Fruit fly (Drosophila melanogaster) whole organism, wandering third instar larva: ENCODE results near the gene LManIV.

Experiments used
- Abd-B ChIP-seq: fragments of >200 bp; optimal IDR thresholded peaks from 2 replicates; lab custom pipeline; 2017; ENCODE audit warnings: missing biosample characterization, missing genetic modification characterization
- CG32264 ChIP-seq: fragments of 200-800 bp; sonication (Bioruptor generic); optimal IDR thresholded peaks from 2 replicates; lab custom pipeline; 2016; ENCODE audit warnings: missing biosample characterization, missing genetic modification characterization
- CG9705 ChIP-seq: fragments of 200-800 bp; sonication (Bioruptor generic); optimal IDR thresholded peaks from 2 replicates; lab custom pipeline; 2018; ENCODE audit warnings: missing biosample characterization, mild to moderate bottlenecking, missing genetic modification characterization
- CrebA ChIP-seq: fragments of 200-800 bp; sonication (Bioruptor generic); optimal IDR thresholded peaks from 2 replicates; lab custom pipeline; 2016; ENCODE audit warnings: missing biosample characterization, mild to moderate bottlenecking, missing genetic modification characterization, borderline replicate concordance
- Dfd ChIP-seq: fragments of >200 bp; optimal IDR thresholded peaks from 2 replicates; lab custom pipeline; 2017; ENCODE audit warnings: missing biosample characterization, missing genetic modification characterization
- Dif ChIP-seq: fragments of 200-275, 200-300 bp; sonication (Bioruptor generic); optimal IDR thresholded peaks from 2 replicates; lab custom pipeline; 2018; ENCODE audit warnings: missing biosample characterization, missing genetic modification characterization; ENCODE audit not compliant: partially characterized antibody
- HLH106 ChIP-seq: fragments of 200-800 bp; optimal IDR thresholded peaks from 3 replicates; lab custom pipeline; 2019; ENCODE audit warnings: missing biosample characterization, mild to moderate bottlenecking, missing genetic modification characterization, moderate library complexity
- Hr78 ChIP-seq: fragments of >200 bp; optimal IDR thresholded peaks from 2 replicates; lab custom pipeline; 2017; ENCODE audit warnings: missing biosample characterization, missing genetic modification characterization
- Hr83 ChIP-seq: fragments of 200-300 bp; sonication (Bioruptor generic); optimal IDR thresholded peaks from 2 replicates; lab custom pipeline; 2016; ENCODE audit warnings: missing biosample characterization, mild to moderate bottlenecking, missing genetic modification characterization, moderate library complexity; ENCODE audit not compliant: poor library complexity, severe bottlenecking
- Jra ChIP-seq: sonication (Bioruptor generic); optimal IDR thresholded peaks from 2 replicates; lab custom pipeline; 2016; ENCODE audit warnings: missing biosample characterization, missing genetic modification characterization
- Mio ChIP-seq: sonication (Bioruptor generic); optimal IDR thresholded peaks from 2 replicates; lab custom pipeline; 2016; ENCODE audit warnings: missing biosample characterization, missing genetic modification characterization
- Myc ChIP-seq: fragments of >200 bp; optimal IDR thresholded peaks from 2 replicates; lab custom pipeline; 2017
- N ChIP-seq: fragments of >200 bp; optimal IDR thresholded peaks from 2 replicates; lab custom pipeline; 2018; ENCODE audit warnings: missing biosample characterization, missing external identifiers, missing genetic modification characterization
- OdsH ChIP-seq: fragments of 200-800 bp; sonication (Bioruptor generic); optimal IDR thresholded peaks from 2 replicates; lab custom pipeline; 2016; ENCODE audit warnings: missing biosample characterization, mild to moderate bottlenecking, missing genetic modification characterization
- Rel ChIP-seq, 2 experiments: fragments of 200-800 bp; sonication (Bioruptor generic) in 1 of 2; optimal IDR thresholded peaks; 2 replicates in 1 of 2; 3 replicates in 1 of 2; lab custom pipeline; 2016 to 2019; ENCODE audit warnings: mild to moderate bottlenecking in 2 of 2, missing biosample characterization in 2 of 2, missing genetic modification characterization in 2 of 2, moderate library complexity in 1 of 2
- Sp1 ChIP-seq: fragments of 200-800 bp; sonication (Bioruptor generic); optimal IDR thresholded peaks from 3 replicates; lab custom pipeline; 2019; ENCODE audit warnings: missing biosample characterization, mild to moderate bottlenecking, missing genetic modification characterization, moderate library complexity
- Vsx2 ChIP-seq: fragments of 200-300, 225-300 bp; sonication (Bioruptor generic); optimal IDR thresholded peaks from 2 replicates; lab custom pipeline; 2018; ENCODE audit warnings: missing biosample characterization, missing genetic modification characterization; ENCODE audit not compliant: partially characterized antibody
- brk ChIP-seq: fragments of 200-800 bp; sonication (Bioruptor generic); optimal IDR thresholded peaks from 2 replicates; lab custom pipeline; 2016; ENCODE audit warnings: missing biosample characterization, mild to moderate bottlenecking, missing genetic modification characterization
- dl ChIP-seq, 2 experiments: fragments of 175-275, 200-275 bp in 1 of 2; fragments of 200-275 bp in 1 of 2; sonication (Bioruptor generic); optimal IDR thresholded peaks; lab custom pipeline; 2018; ENCODE audit warnings: mild to moderate bottlenecking in 2 of 2, missing biosample characterization in 2 of 2, missing genetic modification characterization in 2 of 2, moderate library complexity in 2 of 2; ENCODE audit not compliant: partially characterized antibody in 2 of 2, insufficient read depth in 1 of 2
- ey ChIP-seq: fragments of 200-800 bp; sonication (Bioruptor generic); optimal IDR thresholded peaks from 2 replicates; lab custom pipeline; 2016; ENCODE audit warnings: missing biosample characterization, missing genetic modification characterization
- foxo ChIP-seq, 2 experiments: fragments of 200-800 bp; sonication (Bioruptor generic); optimal IDR thresholded peaks; 2 replicates in 1 of 2; 3 replicates in 1 of 2; lab custom pipeline; 2016 to 2017; ENCODE audit warnings: missing biosample characterization in 2 of 2, missing genetic modification characterization in 2 of 2
- fru ChIP-seq: fragments of 200-800 bp; sonication (Bioruptor generic); optimal IDR thresholded peaks from 3 replicates; lab custom pipeline; 2016; ENCODE audit warnings: missing biosample characterization, mild to moderate bottlenecking, missing genetic modification characterization
- h ChIP-seq: fragments of 200-800 bp; sonication (Bioruptor generic); optimal IDR thresholded peaks from 3 replicates; lab custom pipeline; 2016; ENCODE audit warnings: missing biosample characterization, mild to moderate bottlenecking, missing genetic modification characterization
- lola ChIP-seq: fragments of >200 bp; optimal IDR thresholded peaks from 2 replicates; lab custom pipeline; 2017; ENCODE audit warnings: missing biosample characterization, missing genetic modification characterization
- rgr ChIP-seq: fragments of 200-800 bp; sonication (Bioruptor generic); optimal IDR thresholded peaks from 3 replicates; lab custom pipeline; 2016; ENCODE audit warnings: missing biosample characterization, mild to moderate bottlenecking, missing genetic modification characterization
- sage ChIP-seq: fragments of 200-800 bp; sonication (Bioruptor generic); optimal IDR thresholded peaks from 2 replicates; lab custom pipeline; 2016; ENCODE audit warnings: missing biosample characterization, mild to moderate bottlenecking, missing genetic modification characterization
- sv ChIP-seq: fragments of 200-800 bp; sonication (Bioruptor generic); optimal IDR thresholded peaks from 3 replicates; lab custom pipeline; 2016; ENCODE audit warnings: missing biosample characterization, missing genetic modification characterization
- usp ChIP-seq: fragments of >200 bp; optimal IDR thresholded peaks from 2 replicates; lab custom pipeline; 2017; ENCODE audit warnings: missing biosample characterization, missing genetic modification characterization
- woc ChIP-seq: sonication (Bioruptor generic); optimal IDR thresholded peaks from 2 replicates; lab custom pipeline; 2016; ENCODE audit warnings: missing biosample characterization, mild to moderate bottlenecking, missing genetic modification characterization

LManIV gene

DNA sequence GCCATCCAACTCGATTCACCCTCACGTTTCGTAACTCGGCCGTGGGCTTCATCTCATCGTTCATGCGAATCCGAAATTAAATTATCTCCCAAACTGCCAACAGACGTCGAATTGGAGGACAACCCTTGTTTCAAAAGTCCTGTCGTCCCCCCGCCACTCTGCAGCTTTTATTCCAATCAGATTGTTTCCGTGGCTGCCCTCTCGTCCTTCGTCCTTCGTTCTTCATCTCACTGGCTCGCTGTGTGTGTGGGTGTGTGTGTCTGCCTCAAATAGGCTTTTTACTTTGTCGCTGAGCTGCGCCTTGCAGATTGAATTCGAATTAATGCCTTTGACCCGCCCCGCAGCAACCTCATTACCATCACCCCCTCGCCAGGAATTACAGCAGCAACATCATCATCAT, 22.0 kb upstream of the LManIV start:
- TF ChIP-seq usp (GFP tag; lab: Kevin White, UChicago) (no peak), Jra (no peak), HLH106 (no peak), dl (GFP tag; optimal IDR thresholded peaks at IDR 0.05; lab: Kevin White, UChicago; ENCODE audit: insufficient read depth in 1 of 2, partially characterized antibody in 2 of 2) (no peak), Hr83 (GFP tag; lab: Kevin White, UChicago) (no peak), Hr78 (GFP tag; lab: Kevin White, UChicago) (no peak), woc (GFP tag; lab: Kevin White, UChicago) (no peak), brk (GFP tag; lab: Kevin White, UChicago) (no peak), Abd-B (no peak)

DNA sequence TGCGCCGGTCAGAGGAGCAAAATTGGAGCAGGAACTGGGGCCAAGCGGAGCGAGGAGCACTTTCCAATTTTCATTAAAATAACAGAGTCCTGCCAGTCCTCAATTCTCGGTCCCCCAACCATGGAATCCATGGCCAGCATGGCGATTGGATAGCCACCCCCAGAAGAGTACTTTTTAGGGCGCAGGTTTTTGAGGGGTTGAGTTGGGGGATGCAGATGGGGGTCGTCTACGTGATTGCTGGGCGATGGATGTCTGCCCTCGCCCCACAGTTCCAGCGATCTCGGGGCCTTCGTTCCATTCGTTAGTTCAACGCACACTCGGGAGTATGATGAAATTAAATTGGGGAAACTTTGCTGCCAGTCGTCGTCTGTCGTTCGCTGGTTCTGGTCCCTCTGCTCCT, 19.6 kb upstream of the LManIV start:
- TF ChIP-seq h (GFP tag; lab: Kevin White, UChicago) (no peak), Dif (GFP tag; lab: Kevin White, UChicago) (no peak), foxo (GFP tag; optimal IDR thresholded peaks at IDR 0.05; lab: Kevin White, UChicago) (no peak), CG9705 (GFP tag; lab: Kevin White, UChicago) (no peak), usp (GFP tag; lab: Kevin White, UChicago) (no peak), brk (GFP tag; lab: Kevin White, UChicago) (no peak), Hr78 (GFP tag; lab: Kevin White, UChicago) (no peak), Vsx2 (GFP tag; lab: Kevin White, UChicago) (no peak), OdsH (GFP tag; lab: Kevin White, UChicago) (no peak)

DNA sequence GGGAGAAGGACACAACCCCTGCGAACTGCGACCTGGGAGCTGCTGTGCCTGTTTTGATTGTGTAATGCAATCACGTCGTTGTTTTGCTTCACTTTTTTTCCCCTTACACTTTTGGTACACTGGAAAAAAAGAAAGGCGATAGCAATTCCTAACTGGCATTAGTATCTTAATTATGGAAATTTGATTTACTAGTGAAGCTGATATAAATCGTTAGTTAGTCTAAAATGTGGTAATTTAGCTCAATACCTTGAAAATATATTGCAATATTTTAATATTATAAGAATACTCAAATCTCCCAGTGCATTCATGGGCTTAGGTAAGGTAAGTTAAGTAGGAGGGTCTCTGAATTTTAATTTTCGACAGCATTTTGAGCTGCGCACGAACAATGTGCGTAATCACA, 15.4 kb upstream of the LManIV start:
- peak; percentile 6 for TF ChIP-seq rgr
- peak in 1 of 2 experiments; percentile 17 for TF ChIP-seq foxo (GFP tag; optimal IDR thresholded peaks at IDR 0.05; lab: Kevin White, UChicago)
- TF ChIP-seq dl (GFP tag; optimal IDR thresholded peaks at IDR 0.05; lab: Kevin White, UChicago; ENCODE audit: insufficient read depth in 1 of 2, partially characterized antibody in 2 of 2), result no peak
- peak; percentile 45 for TF ChIP-seq h (GFP tag; lab: Kevin White, UChicago)
- TF ChIP-seq sage (GFP tag; lab: Kevin White, UChicago), result no peak
- peak; percentile 38 for TF ChIP-seq Sp1
- TF ChIP-seq fru, result peak; percentile 45
- no peak for TF ChIP-seq Dif (GFP tag; lab: Kevin White, UChicago)
- TF ChIP-seq ey, result peak; percentile 29
- TF ChIP-seq HLH106, result peak; percentile 31

DNA sequence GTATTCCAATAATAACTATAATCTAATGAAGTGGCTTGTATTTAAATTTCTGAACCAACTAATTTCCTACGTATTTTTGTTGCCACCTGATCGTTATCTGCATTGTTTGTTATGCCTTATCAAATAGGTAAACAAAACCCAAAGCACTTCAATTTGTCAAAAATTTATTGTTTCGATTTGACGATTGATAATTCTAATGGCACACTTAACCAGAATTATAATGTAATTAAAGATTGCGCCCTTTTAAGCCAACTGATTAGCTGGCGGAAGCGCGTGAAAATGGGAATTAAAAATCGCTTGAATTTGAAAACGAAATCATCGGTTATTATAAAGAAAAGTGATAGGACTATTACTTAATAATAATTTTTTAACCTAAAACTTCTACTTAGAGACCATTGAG, 12.6 kb upstream of the LManIV start:
- no peak for TF ChIP-seq CG32264 (GFP tag; lab: Kevin White, UChicago)
- no peak for TF ChIP-seq Dfd (GFP tag; lab: Kevin White, UChicago)
- no peak for TF ChIP-seq Rel (GFP tag; optimal IDR thresholded peaks at IDR 0.05; lab: Kevin White, UChicago)
- TF ChIP-seq Rel (tag; optimal IDR thresholded peaks at IDR 0.05; lab: Kevin White, UChicago), result no peak
- no peak for TF ChIP-seq Dif (GFP tag; lab: Kevin White, UChicago)
- no peak for TF ChIP-seq lola (GFP tag; lab: Kevin White, UChicago)
- TF ChIP-seq fru, result no peak
- TF ChIP-seq Vsx2 (GFP tag; lab: Kevin White, UChicago), result no peak
- no peak for TF ChIP-seq sv (GFP tag; lab: Kevin White, UChicago)
- no peak for TF ChIP-seq CG9705 (GFP tag; lab: Kevin White, UChicago)
- no peak for TF ChIP-seq Jra
- no peak for TF ChIP-seq Mio
- TF ChIP-seq Hr83 (GFP tag; lab: Kevin White, UChicago), result no peak
- TF ChIP-seq, all 38 proteins: peak for 0

DNA sequence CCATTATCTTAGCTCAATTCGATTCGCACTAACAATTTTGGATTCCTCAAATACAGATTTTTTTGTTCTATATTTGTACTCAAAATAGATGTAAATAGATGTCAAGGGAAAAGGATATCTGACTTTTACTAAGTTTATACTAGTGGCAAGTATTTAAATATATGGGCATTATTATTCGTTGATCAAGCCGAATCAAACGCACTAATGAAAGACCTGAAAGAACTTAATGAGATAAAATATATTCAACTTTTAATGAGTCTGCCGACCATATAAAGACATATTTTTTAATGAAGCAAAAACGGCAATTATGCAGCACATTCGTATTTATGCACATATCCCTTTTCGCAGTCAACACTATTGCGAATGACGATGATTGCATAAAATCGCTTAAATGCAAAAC, 10.3 kb upstream of the LManIV start, which contains the start of gene CG42710:
CG42710 (minus strand) TSS at position 101 of the 400 bp plus-strand sequence.
- no peak for TF ChIP-seq Mio
- no peak for TF ChIP-seq Myc
- no peak for TF ChIP-seq Rel (GFP tag; optimal IDR thresholded peaks at IDR 0.05; lab: Kevin White, UChicago)
- no peak for TF ChIP-seq Rel (tag; optimal IDR thresholded peaks at IDR 0.05; lab: Kevin White, UChicago)
- TF ChIP-seq Hr83 (GFP tag; lab: Kevin White, UChicago), result no peak
- no peak for TF ChIP-seq h (GFP tag; lab: Kevin White, UChicago)
- no peak for TF ChIP-seq usp (GFP tag; lab: Kevin White, UChicago)
- TF ChIP-seq sv (GFP tag; lab: Kevin White, UChicago), result no peak
- no peak for TF ChIP-seq N (GFP tag; lab: Kevin White, UChicago)
- TF ChIP-seq foxo (GFP tag; optimal IDR thresholded peaks at IDR 0.05; lab: Kevin White, UChicago), result no peak
- no peak for TF ChIP-seq Abd-B
- TF ChIP-seq CrebA (GFP tag; lab: Kevin White, UChicago), result no peak
- TF ChIP-seq woc (GFP tag; lab: Kevin White, UChicago), result no peak
- no peak for TF ChIP-seq Jra
- no peak for TF ChIP-seq HLH106
- TF ChIP-seq, all 38 proteins: peak for 0
